Fruit fly (Drosophila melanogaster): ENCODE data around the gene CG33645.

The CG33645 gene

dm6 chr2L:13547738-13548726 is 15.4 kb downstream of the CG33645 start (continued):
- TF ChIP-seq BEAF-32 (GFP tag; optimal IDR thresholded peaks at IDR 0.05) (no peak), sim (GFP tag; IDR thresholded peaks at IDR 0.05) (no peak), CG2129 (GFP tag; IDR thresholded peaks at IDR 0.05; ENCODE audit: partially characterized antibody) (no peak), Antp (GFP tag; optimal IDR thresholded peaks at IDR 0.05) (peak; percentile 57), CG11456 (GFP tag; IDR thresholded peaks at IDR 0.05) (peak; percentile 63), NC2β (GFP tag; optimal IDR thresholded peaks at IDR 0.05) (no peak), Oli (tag; optimal IDR thresholded peaks at IDR 0.05) (peak; percentile 35), CG1792 (GFP tag; optimal IDR thresholded peaks at IDR 0.05) (peak; percentile 23), shn (GFP tag; optimal IDR thresholded peaks at IDR 0.05) (no peak), CG2199 (GFP tag; IDR thresholded peaks at IDR 0.05) (no peak), CG8281 (tag; optimal IDR thresholded peaks at IDR 0.05) (no peak), ac (GFP tag; optimal IDR thresholded peaks at IDR 0.05) (no peak), gsb-n (tag; optimal IDR thresholded peaks at IDR 0.05) (no peak), Dp (GFP tag; optimal IDR thresholded peaks at IDR 0.05) (no peak), gro (GFP tag; optimal IDR thresholded peaks at IDR 0.05) (peak; percentile 6), nerfin-1 (tag; optimal IDR thresholded peaks at IDR 0.05) (peak; percentile 50), tna (GFP tag; IDR thresholded peaks at IDR 0.05; ENCODE audit: partially characterized antibody) (no peak), Mes4 (GFP tag; optimal IDR thresholded peaks at IDR 0.05) (no peak), sens (GFP tag) (peak; percentile 90), Bgb (GFP tag; IDR thresholded peaks at IDR 0.05; ENCODE audit: partially characterized antibody) (peak; percentile 40; the same call in 1 of the 2 replicates), CG14050 (GFP tag; IDR thresholded peaks at IDR 0.05) (no peak), Pdp1 (GFP tag; optimal IDR thresholded peaks at IDR 0.05) (peak; percentile 66 to 95), CG17802 (tag; optimal IDR thresholded peaks at IDR 0.05) (no peak), zen (tag; optimal IDR thresholded peaks at IDR 0.05) (peak; percentile 61), Trl (optimal IDR thresholded peaks at IDR 0.05) (no peak), Trl (GFP tag; optimal IDR thresholded peaks at IDR 0.05) (peak; percentile 33), CG5245 (GFP tag; optimal IDR thresholded peaks at IDR 0.05) (peak; percentile 1), Atf3 (GFP tag; optimal IDR thresholded peaks at IDR 0.05) (no peak), sug (tag; optimal IDR thresholded peaks at IDR 0.05) (peak; percentile 52), disco-r (GFP tag; optimal IDR thresholded peaks at IDR 0.05) (no peak), hkb (optimal IDR thresholded peaks at IDR 0.05) (no peak), hkb (GFP tag; IDR thresholded peaks at IDR 0.05) (no peak), CG10462 (GFP tag; optimal IDR thresholded peaks at IDR 0.05) (peak; percentile 10), bowl (GFP tag; IDR thresholded peaks at IDR 0.05) (no peak), chif (GFP tag; optimal IDR thresholded peaks at IDR 0.05) (peak; percentile 3 to 67), sna (GFP tag; IDR thresholded peaks at IDR 0.05; ENCODE audit: partially characterized antibody) (no peak), CG11247 (GFP tag; IDR thresholded peaks at IDR 0.05) (no peak), pb (GFP tag; optimal IDR thresholded peaks at IDR 0.05) (peak; percentile 29), nmo (GFP tag; optimal IDR thresholded peaks at IDR 0.05) (peak; percentile 55), CG17829 (tag; optimal IDR thresholded peaks at IDR 0.05) (peak; percentile 12), pan (optimal IDR thresholded peaks at IDR 0.05) (no peak), pan (GFP tag; optimal IDR thresholded peaks at IDR 0.05 in 1 of 2, IDR thresholded peaks at IDR 0.05 in 1 of 2) (no peak), Eip74EF (GFP tag; optimal IDR thresholded peaks at IDR 0.05) (no peak), H2.0 (GFP tag; IDR thresholded peaks at IDR 0.05) (no peak), zfh2 (GFP tag; optimal IDR thresholded peaks at IDR 0.05) (peak; percentile 51), CG12236 (GFP tag; optimal IDR thresholded peaks at IDR 0.05) (no peak), usp (GFP tag; optimal IDR thresholded peaks at IDR 0.05) (no peak), CG32772 (GFP tag; IDR thresholded peaks at IDR 0.05) (no peak), ems (GFP tag; optimal IDR thresholded peaks at IDR 0.05) (peak; percentile 18)
